Worm (Caenorhabditis elegans) whole organism, L1 larva: Measurements from ENCODE around the gene abu-12.
A peak's percentile ranks its signal among the peaks of the same experiment; 100 is the strongest.

Experiments used
- C04F5.9 ChIP-seq: sonication (generic microtip); optimal IDR thresholded peaks from 2 replicates; lab custom pipeline; 2016; ENCODE audit warnings: missing genetic modification characterization, missing compliant biosample characterization
- C34B4.2 ChIP-seq: sonication (generic microtip); optimal IDR thresholded peaks from 2 replicates; lab custom pipeline; 2017; ENCODE audit warnings: mild to moderate bottlenecking, missing genetic modification characterization, missing compliant biosample characterization
- F16B12.6 ChIP-seq: fragments of 150-350 bp; optimal IDR thresholded peaks from 2 replicates; lab custom pipeline; 2014; ENCODE audit warnings: missing biosample characterization, missing genetic modification characterization
- Y116A8C.19 ChIP-seq: sonication (generic microtip); optimal IDR thresholded peaks from 2 replicates; lab custom pipeline; 2016; ENCODE audit warnings: missing compliant biosample characterization, missing genetic modification characterization, borderline replicate concordance
- aha-1 ChIP-seq: fragments of 150-350 bp; optimal IDR thresholded peaks from 2 replicates; lab custom pipeline; 2014; ENCODE audit warnings: missing biosample characterization, missing genetic modification characterization
- alr-1 ChIP-seq: fragments of 200-800 bp; sonication (Bioruptor generic); optimal IDR thresholded peaks from 2 replicates; lab custom pipeline; 2018; ENCODE audit warnings: borderline replicate concordance, mild to moderate bottlenecking, missing genetic modification characterization, missing compliant biosample characterization
- ama-1 ChIP-seq: fragments of 150-350 bp; optimal IDR thresholded peaks from 2 replicates; lab custom pipeline; 2014
- ceh-82 ChIP-seq, 3 experiments: fragments of 150-350 bp in 1 of 3; sonication (generic microtip) in 2 of 3; optimal IDR thresholded peaks; 2 replicates each; lab custom pipeline; 2014 to 2017; ENCODE audit warnings: missing biosample characterization in 3 of 3, missing genetic modification characterization in 3 of 3
- ceh-90 ChIP-seq: sonication (generic microtip); optimal IDR thresholded peaks from 2 replicates; lab custom pipeline; 2016; ENCODE audit warnings: missing genetic modification characterization, missing compliant biosample characterization
- ces-1 ChIP-seq: fragments of 150-350 bp; optimal IDR thresholded peaks from 2 replicates; lab custom pipeline; 2014; ENCODE audit warnings: missing biosample characterization, missing genetic modification reagents, missing genetic modification characterization
- egl-27 ChIP-seq, 2 experiments: fragments of 150-350 bp in 1 of 2; sonication (generic microtip); optimal IDR thresholded peaks; 3 replicates each; lab custom pipeline; 2017 to 2018; ENCODE audit warnings: missing biosample characterization in 2 of 2, missing genetic modification characterization in 2 of 2, missing genetic modification reagents in 2 of 2
- elt-2 ChIP-seq: sonication (generic microtip); optimal IDR thresholded peaks from 2 replicates; lab custom pipeline; 2016; ENCODE audit warnings: missing genetic modification characterization, mild to moderate bottlenecking, inconsistent platforms, missing compliant biosample characterization, missing genetic modification reagents
- ets-5 ChIP-seq: fragments of 200-800 bp; sonication (Bioruptor generic); IDR thresholded peaks from 2 replicates; pipeline ENCODE4 v1.3.6; 2022; ENCODE audit warnings: missing genetic modification characterization, missing compliant biosample characterization
- fkh-10 ChIP-seq: sonication (generic microtip); optimal IDR thresholded peaks from 2 replicates; lab custom pipeline; 2017; ENCODE audit warnings: missing biosample characterization, missing genetic modification reagents, missing genetic modification characterization
- fkh-4 ChIP-seq: sonication (generic microtip); optimal IDR thresholded peaks from 2 replicates; lab custom pipeline; 2016; ENCODE audit warnings: missing compliant biosample characterization, missing genetic modification characterization, borderline replicate concordance
- fkh-8 ChIP-seq: sonication (generic microtip); optimal IDR thresholded peaks from 2 replicates; lab custom pipeline; 2016; ENCODE audit warnings: mild to moderate bottlenecking, missing genetic modification characterization, missing compliant biosample characterization
- fos-1 ChIP-seq: fragments of 150-350 bp; optimal IDR thresholded peaks from 2 replicates; lab custom pipeline; 2014; ENCODE audit warnings: missing biosample characterization, missing genetic modification characterization
- grh-1 ChIP-seq: fragments of 200-800 bp; sonication (Bioruptor generic); IDR thresholded peaks from 2 replicates; pipeline ENCODE4 v1.3.6; 2022; ENCODE audit warnings: missing genetic modification reagents, missing genetic modification characterization, missing compliant biosample characterization
- hlh-17 ChIP-seq: fragments of 200-800 bp; sonication (Bioruptor generic); optimal IDR thresholded peaks from 2 replicates; lab custom pipeline; 2018; ENCODE audit warnings: missing genetic modification characterization, mild to moderate bottlenecking, missing compliant biosample characterization, moderate library complexity, borderline replicate concordance
- hlh-4 ChIP-seq: sonication (generic microtip); optimal IDR thresholded peaks from 2 replicates; lab custom pipeline; 2016; ENCODE audit warnings: mild to moderate bottlenecking, missing genetic modification characterization, missing compliant biosample characterization
- hpl-2 ChIP-seq: fragments of 150-350 bp; optimal IDR thresholded peaks from 2 replicates; lab custom pipeline; 2014; ENCODE audit warnings: missing biosample characterization, missing genetic modification reagents, missing genetic modification characterization
- isw-1 ChIP-seq: fragments of 200-800 bp; sonication (Bioruptor generic); IDR thresholded peaks from 2 replicates; pipeline ENCODE4 v1.3.6; 2022; ENCODE audit warnings: missing genetic modification characterization, missing compliant biosample characterization
- lin-13 ChIP-seq: fragments of 150-350 bp; optimal IDR thresholded peaks from 2 replicates; lab custom pipeline; 2014; ENCODE audit warnings: missing biosample characterization, missing genetic modification reagents, missing genetic modification characterization
- lin-14 ChIP-seq: fragments of 200-800 bp; sonication (Bioruptor generic); optimal IDR thresholded peaks from 2 replicates; lab custom pipeline; 2018; ENCODE audit warnings: mild to moderate bottlenecking, missing genetic modification characterization, moderate library complexity, missing compliant biosample characterization
- lin-15B ChIP-seq: fragments of 150-350 bp; sonication (generic microtip); optimal IDR thresholded peaks from 3 replicates; lab custom pipeline; 2014; ENCODE audit warnings: missing biosample characterization, missing genetic modification characterization
- lin-39 ChIP-seq: fragments of 150-350 bp; optimal IDR thresholded peaks from 2 replicates; lab custom pipeline; 2014; ENCODE audit warnings: missing biosample characterization, missing genetic modification reagents, missing genetic modification characterization
- lsy-2 ChIP-seq, 2 experiments: fragments of 150-350 bp; optimal IDR thresholded peaks; 2 replicates each; lab custom pipeline; 2014; ENCODE audit warnings: missing biosample characterization in 2 of 2, missing genetic modification characterization in 2 of 2
- mdl-1 ChIP-seq, 2 experiments: fragments of 150-350 bp; optimal IDR thresholded peaks; 2 replicates each; lab custom pipeline; 2014 to 2017; ENCODE audit warnings: missing biosample characterization in 2 of 2, missing genetic modification characterization in 2 of 2, inconsistent platforms in 1 of 2
- mef-2 ChIP-seq: fragments of 150-350 bp; optimal IDR thresholded peaks from 2 replicates; lab custom pipeline; 2014; ENCODE audit warnings: missing biosample characterization, missing genetic modification characterization
- nhr-11 ChIP-seq: fragments of 150-350 bp; optimal IDR thresholded peaks from 2 replicates; lab custom pipeline; 2014; ENCODE audit warnings: missing biosample characterization, missing genetic modification characterization
- nhr-12 ChIP-seq: sonication (generic microtip); optimal IDR thresholded peaks from 2 replicates; lab custom pipeline; 2017; ENCODE audit warnings: missing biosample characterization, missing genetic modification characterization
- nhr-19 ChIP-seq: fragments of 200-800 bp; sonication (Bioruptor generic); conservative IDR thresholded peaks from 2 replicates; pipeline ENCODE4 v1.3.6; 2022; ENCODE audit warnings: missing genetic modification characterization, missing compliant biosample characterization
- nhr-28 ChIP-seq: fragments of 150-350 bp; optimal IDR thresholded peaks from 2 replicates; lab custom pipeline; 2014; ENCODE audit warnings: missing biosample characterization, missing genetic modification characterization
- nhr-90 ChIP-seq: sonication (generic microtip); optimal IDR thresholded peaks from 2 replicates; lab custom pipeline; 2016; ENCODE audit warnings: mild to moderate bottlenecking, missing genetic modification characterization, missing compliant biosample characterization; ENCODE audit not compliant: poor library complexity
- pag-3 ChIP-seq: sonication (generic microtip); optimal IDR thresholded peaks from 2 replicates; lab custom pipeline; 2017; ENCODE audit warnings: missing genetic modification characterization, mild to moderate bottlenecking, missing compliant biosample characterization, antibody characterized with exemption, borderline replicate concordance; ENCODE audit not compliant: insufficient read depth
- rnt-1 ChIP-seq: sonication (generic microtip); optimal IDR thresholded peaks from 2 replicates; lab custom pipeline; 2016; ENCODE audit warnings: mild to moderate bottlenecking, missing genetic modification characterization, moderate library complexity, missing compliant biosample characterization
- sox-4 ChIP-seq: sonication (generic microtip); optimal IDR thresholded peaks from 2 replicates; lab custom pipeline; 2016; ENCODE audit warnings: missing genetic modification characterization, missing compliant biosample characterization
- unc-86 ChIP-seq: sonication (generic microtip); optimal IDR thresholded peaks from 2 replicates; lab custom pipeline; 2016; ENCODE audit warnings: missing genetic modification characterization, missing compliant biosample characterization
- unc-98 ChIP-seq: fragments of 200-800 bp; sonication (Bioruptor generic); IDR thresholded peaks from 2 replicates; pipeline ENCODE4 v1.3.6; 2022; ENCODE audit warnings: missing genetic modification characterization, missing compliant biosample characterization
- vab-15 ChIP-seq: sonication (generic microtip); optimal IDR thresholded peaks from 2 replicates; lab custom pipeline; 2017; ENCODE audit warnings: missing genotype, mild to moderate bottlenecking, missing genetic modification characterization, missing compliant biosample characterization
- ztf-4 ChIP-seq: fragments of 150-350 bp; optimal IDR thresholded peaks from 2 replicates; lab custom pipeline; 2014; ENCODE audit warnings: missing biosample characterization, missing genetic modification characterization

The abu-12 gene

ce11 chrX:410073-410572, 47.3 kb downstream of the abu-12 start (continued):
- TF ChIP-seq sox-4 (tag; lab: Kevin White, UChicago), result peak; percentile 90
- no peak for TF ChIP-seq nhr-28 (tag; lab: Kevin White, UChicago)
- no peak for TF ChIP-seq ets-5 (GFP tag; lab: Robert Waterston, UW)
- TF ChIP-seq aha-1 (tag; lab: Kevin White, UChicago), result no peak
- TF ChIP-seq hlh-4, result no peak
- TF ChIP-seq egl-27 (tag; optimal IDR thresholded peaks at IDR 0.05; lab: Kevin White, UChicago), result peak; percentile 18 to 74
- peak; percentile 89 for TF ChIP-seq nhr-19 (GFP tag; lab: Robert Waterston, UW)
- TF ChIP-seq elt-2 (tag; lab: Kevin White, UChicago), result peak; percentile 73
- peak; percentile 73 to 82 for TF ChIP-seq lsy-2 (tag; optimal IDR thresholded peaks at IDR 0.05; lab: Kevin White, UChicago)
- TF ChIP-seq unc-86 (tag; lab: Kevin White, UChicago), result peak; percentile 82
- no peak for TF ChIP-seq vab-15
- TF ChIP-seq pag-3 (tag; lab: Kevin White, UChicago), result peak; percentile 66
- peak; percentile 53 for TF ChIP-seq isw-1 (GFP tag; lab: Robert Waterston, UW)
- peak; percentile 72 for TF ChIP-seq C04F5.9
- TF ChIP-seq F16B12.6, result peak; percentile 21
- TF ChIP-seq unc-98 (GFP tag; lab: Robert Waterston, UW), result peak; percentile 39; the same call in 1 of the 2 replicates
- no peak for TF ChIP-seq hlh-17 (GFP tag; lab: Kevin White, UChicago)
- TF ChIP-seq lin-13 (GFP tag; lab: Kevin White, UChicago), result peak; percentile 33
- TF ChIP-seq grh-1 (GFP tag; lab: Robert Waterston, UW), result peak; percentile 64
- no peak for TF ChIP-seq nhr-12
- peak; percentile 96 for TF ChIP-seq fkh-10 (GFP tag; lab: Kevin White, UChicago)
- TF ChIP-seq lin-39 (tag; lab: Kevin White, UChicago), result peak; percentile 77
- no peak for TF ChIP-seq ceh-90 (tag; lab: Kevin White, UChicago)
- TF ChIP-seq alr-1, result no peak
- no peak for TF ChIP-seq C34B4.2 (tag; lab: Kevin White, UChicago)
- TF ChIP-seq ztf-4 (tag; lab: Kevin White, UChicago), result peak; percentile 87
- TF ChIP-seq mdl-1 (tag; optimal IDR thresholded peaks at IDR 0.05; lab: Kevin White, UChicago), result peak in 1 of 2 experiments; percentile 77
- no peak for TF ChIP-seq ama-1 (lab: Kevin White, UChicago)
- TF ChIP-seq fkh-8 (tag; lab: Kevin White, UChicago), result peak; percentile 87
- TF ChIP-seq lin-14 (GFP tag; lab: Kevin White, UChicago), result peak; percentile 92
- peak; percentile 79 for TF ChIP-seq rnt-1
- TF ChIP-seq hpl-2, result peak; percentile 84

- no peak for TF ChIP-seq nhr-11 (tag; lab: Kevin White, UChicago)
- no peak for TF ChIP-seq mdl-1 (tag; optimal IDR thresholded peaks at IDR 0.05; lab: Kevin White, UChicago)
- no peak for TF ChIP-seq lin-15B (tag; lab: Kevin White, UChicago)
- TF ChIP-seq lin-14 (GFP tag; lab: Kevin White, UChicago), result no peak
- no peak for TF ChIP-seq pag-3 (tag; lab: Kevin White, UChicago)
- no peak for TF ChIP-seq mef-2
- no peak for TF ChIP-seq unc-98 (GFP tag; lab: Robert Waterston, UW)
- no peak for TF ChIP-seq hlh-17 (GFP tag; lab: Kevin White, UChicago)
- no peak for TF ChIP-seq egl-27 (tag; optimal IDR thresholded peaks at IDR 0.05; lab: Kevin White, UChicago)
- TF ChIP-seq Y116A8C.19 (tag; lab: Kevin White, UChicago), result no peak
- no peak for TF ChIP-seq fkh-4 (tag; lab: Kevin White, UChicago)
- TF ChIP-seq ceh-82 (tag; optimal IDR thresholded peaks at IDR 0.05; lab: Kevin White, UChicago), result no peak
- no peak for TF ChIP-seq lin-39 (tag; lab: Kevin White, UChicago)
- TF ChIP-seq ces-1 (GFP tag; lab: Kevin White, UChicago), result no peak
- no peak for TF ChIP-seq nhr-90 (tag; lab: Kevin White, UChicago)
- no peak for TF ChIP-seq fos-1 (tag; lab: Kevin White, UChicago)
- TF ChIP-seq, all 84 proteins: peak for 0
Observed at ce11 chrX:404597-404996, 52.8 kb downstream of the abu-12 start, which contains the start of gene R04A9.1. TSS of gene R04A9.1 (plus strand) at chrX:404897.
